Worm (Caenorhabditis elegans): ENCODE results near the gene dss-1.

DNA sequence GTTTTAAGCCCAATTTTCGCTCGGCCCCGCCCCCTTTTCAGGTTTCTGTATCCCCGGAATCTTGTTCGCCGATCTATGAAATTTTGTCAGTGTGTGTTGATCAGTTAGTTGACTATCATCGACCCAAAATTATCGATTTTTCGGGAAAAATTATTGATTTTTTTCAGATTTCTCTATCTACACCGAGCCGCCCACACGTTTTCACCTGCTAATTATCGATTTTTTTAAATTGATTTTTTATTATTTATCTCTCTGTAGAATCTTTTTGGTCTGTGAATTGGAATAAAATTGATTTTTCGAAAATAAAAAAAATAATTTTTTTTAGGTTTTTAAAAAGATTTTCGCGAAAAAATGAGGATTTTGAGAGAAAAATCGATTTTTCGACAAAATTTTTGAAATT lies 10.9 kb upstream of the dss-1 start:
- no peak for TF ChIP-seq egl-27 (tag; optimal IDR thresholded peaks at IDR 0.05)
- no peak for TF ChIP-seq ztf-11 (tag; optimal IDR thresholded peaks at IDR 0.05)
- TF ChIP-seq nhr-23 (tag; optimal IDR thresholded peaks at IDR 0.05), result no peak
- TF ChIP-seq ztf-4 (tag; optimal IDR thresholded peaks at IDR 0.05), result no peak

Measured in whole organism, L3 larva.